Worm (Caenorhabditis elegans) whole organism, L1 larva: Measurements from ENCODE around the gene C52D10.3.

ENCODE experiments used
- ceh-82 ChIP-seq, 3 experiments: fragments of 150-350 bp in 1 of 3; sonication (generic microtip) in 2 of 3; optimal IDR thresholded peaks; 2 replicates each; lab custom pipeline; 2014 to 2017; ENCODE audit warnings: missing biosample characterization in 3 of 3, missing genetic modification characterization in 3 of 3
- elt-3 ChIP-seq, 6 experiments: fragments of 150-350 bp in 1 of 6; sonication (generic microtip); optimal IDR thresholded peaks; 2 replicates each; lab custom pipeline; 2017 to 2018; ENCODE audit warnings: missing biosample characterization in 6 of 6, missing genetic modification characterization in 6 of 6, inconsistent platforms in 1 of 6
- lir-3 ChIP-seq: sonication (generic microtip); optimal IDR thresholded peaks from 2 replicates; lab custom pipeline; 2016; ENCODE audit warnings: mild to moderate bottlenecking, missing genetic modification characterization, moderate library complexity, missing compliant biosample characterization; ENCODE audit not compliant: poor library complexity
- nhr-237 ChIP-seq: fragments of 150-350 bp; optimal IDR thresholded peaks from 2 replicates; lab custom pipeline; 2014; ENCODE audit warnings: missing biosample characterization, missing genetic modification characterization
- zag-1 ChIP-seq: fragments of 150-350 bp; optimal IDR thresholded peaks from 2 replicates; lab custom pipeline; 2014; ENCODE audit warnings: missing biosample characterization, missing genetic modification characterization

DNA sequence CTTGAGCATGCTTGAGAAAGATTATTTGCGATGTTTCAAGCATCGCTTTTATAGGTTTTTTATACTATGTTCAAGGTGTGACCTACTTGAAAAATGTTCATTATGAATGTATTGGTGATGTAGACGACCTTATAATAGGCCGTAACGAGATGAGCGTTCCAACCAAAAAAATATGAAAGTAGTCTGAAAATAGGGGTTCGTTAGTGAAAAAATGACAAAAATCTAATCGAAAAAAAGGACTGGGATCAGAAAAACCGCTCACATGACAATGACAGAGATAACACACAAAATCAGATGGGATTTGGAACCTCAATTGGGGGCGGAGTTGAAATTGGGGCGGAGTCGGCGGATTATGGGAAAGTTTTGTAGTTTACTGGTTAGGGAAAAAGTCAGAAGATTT is 25.4 kb upstream of the C52D10.3 start, which contains the start of gene Y116A8C.40:
- TF ChIP-seq zag-1 (tag; lab: Kevin White, UChicago) (no peak), nhr-237 (tag; lab: Kevin White, UChicago) (no peak), lir-3 (tag; lab: Kevin White, UChicago) (no peak), ceh-82 (tag; optimal IDR thresholded peaks at IDR 0.05; lab: Kevin White, UChicago) (no peak), elt-3 (tag; optimal IDR thresholded peaks at IDR 0.05; lab: Kevin White, UChicago) (no peak)
